Fruit fly (Drosophila melanogaster): ENCODE results near the gene Drak.

Gene Drak

dm6 chrX:11576540-11576939 lies 83.6 kb downstream of the Drak start, which contains the start of gene CG11695 (continued):
- TF ChIP-seq CG32767 (GFP tag; IDR thresholded peaks at IDR 0.05) (peak; percentile 19; the same call in 1 of the 2 replicates), CG2875 (GFP tag; optimal IDR thresholded peaks at IDR 0.05) (no peak), CG13775 (GFP tag; optimal IDR thresholded peaks at IDR 0.05) (peak; percentile 65), Vsx1 (GFP tag; optimal IDR thresholded peaks at IDR 0.05) (no peak), nerfin-2 (GFP tag; IDR thresholded peaks at IDR 0.05; ENCODE audit: partially characterized antibody) (no peak), Myb (GFP tag; optimal IDR thresholded peaks at IDR 0.05) (peak; percentile 16), CG17612 (GFP tag; IDR thresholded peaks at IDR 0.05) (no peak), tgo (GFP tag; IDR thresholded peaks at IDR 0.05) (peak; percentile 57), ranshi (GFP tag; IDR thresholded peaks at IDR 0.05) (peak; percentile 45; the same call in 1 of the 2 replicates), tll (GFP tag; optimal IDR thresholded peaks at IDR 0.05) (no peak), dati (GFP tag; IDR thresholded peaks at IDR 0.05) (no peak), vfl (GFP tag; optimal IDR thresholded peaks at IDR 0.05) (no peak), grau (tag; optimal IDR thresholded peaks at IDR 0.05) (peak; percentile 77), CG16813 (GFP tag; IDR thresholded peaks at IDR 0.05; ENCODE audit: partially characterized antibody) (no peak), pzg (GFP tag; optimal IDR thresholded peaks at IDR 0.05) (peak; percentile 48), Opbp (GFP tag; IDR thresholded peaks at IDR 0.05; ENCODE audit: partially characterized antibody) (no peak), CG9797 (GFP tag; optimal IDR thresholded peaks at IDR 0.05) (peak; percentile 7), CG17385 (GFP tag; optimal IDR thresholded peaks at IDR 0.05) (peak; percentile 59), ssp (GFP tag; IDR thresholded peaks at IDR 0.05) (peak; percentile 29; the same call in 1 of the 2 replicates), CoRest (tag; optimal IDR thresholded peaks at IDR 0.05) (peak; percentile 83), bowl (GFP tag; IDR thresholded peaks at IDR 0.05) (no peak), CG1647 (GFP tag; optimal IDR thresholded peaks at IDR 0.05) (peak; percentile 17), BEAF-32 (GFP tag; optimal IDR thresholded peaks at IDR 0.05) (peak; percentile 34), tap (tag; optimal IDR thresholded peaks at IDR 0.05) (peak; percentile 15), shn (GFP tag; optimal IDR thresholded peaks at IDR 0.05) (no peak), CG34224 (GFP tag; IDR thresholded peaks at IDR 0.05; ENCODE audit: partially characterized antibody) (no peak), caup (GFP tag; optimal IDR thresholded peaks at IDR 0.05; ENCODE audit: severe bottlenecking) (peak; percentile 53), inv (GFP tag; IDR thresholded peaks at IDR 0.05; ENCODE audit: partially characterized antibody) (no peak), CG14965 (GFP tag; optimal IDR thresholded peaks at IDR 0.05; ENCODE audit: borderline replicate concordance) (no peak), CG8359 (GFP tag; optimal IDR thresholded peaks at IDR 0.05; ENCODE audit: borderline replicate concordance) (no peak), CG11695 (GFP tag; IDR thresholded peaks at IDR 0.05) (peak; percentile 64; the same call in 1 of the 3 replicates), CG6683 (GFP tag; optimal IDR thresholded peaks at IDR 0.05) (peak; percentile 14), ato (GFP tag; IDR thresholded peaks at IDR 0.05; ENCODE audit: partially characterized antibody) (no peak), CG1024 (GFP tag; IDR thresholded peaks at IDR 0.05) (peak; percentile 27; the same call in 1 of the 2 replicates), sob (GFP tag; IDR thresholded peaks at IDR 0.05) (peak; percentile 71), H2.0 (GFP tag; IDR thresholded peaks at IDR 0.05) (peak; percentile 33; the same call in 1 of the 2 replicates), CG4730 (GFP tag; IDR thresholded peaks at IDR 0.05) (no peak), chif (GFP tag; optimal IDR thresholded peaks at IDR 0.05) (peak; percentile 19 to 54), Dref (GFP tag; IDR thresholded peaks at IDR 0.05) (no peak), Taf1 (GFP tag; IDR thresholded peaks at IDR 0.05) (peak; percentile 49; the same call in 1 of the 2 replicates), Dbx (GFP tag; IDR thresholded peaks at IDR 0.05) (0 out of 3 replicates have a peak, but pooled peaks have one; percentile 57), tna (GFP tag; IDR thresholded peaks at IDR 0.05; ENCODE audit: partially characterized antibody) (no peak), run (tag; optimal IDR thresholded peaks at IDR 0.05) (no peak), tx (GFP tag; optimal IDR thresholded peaks at IDR 0.05) (peak; percentile 15), lmd (GFP tag; IDR thresholded peaks at IDR 0.05) (peak; percentile 64), Hr78 (GFP tag; optimal IDR thresholded peaks at IDR 0.05) (no peak), psq (GFP tag; optimal IDR thresholded peaks at IDR 0.05) (no peak), CG10543 (GFP tag; optimal IDR thresholded peaks at IDR 0.05) (peak; percentile 72), fu2 (GFP tag; optimal IDR thresholded peaks at IDR 0.05) (peak; percentile 26)

Data from whole organism, embryonic.